Fruit fly (Drosophila melanogaster): ENCODE results near the gene Phlpp.

Phlpp gene

DNA sequence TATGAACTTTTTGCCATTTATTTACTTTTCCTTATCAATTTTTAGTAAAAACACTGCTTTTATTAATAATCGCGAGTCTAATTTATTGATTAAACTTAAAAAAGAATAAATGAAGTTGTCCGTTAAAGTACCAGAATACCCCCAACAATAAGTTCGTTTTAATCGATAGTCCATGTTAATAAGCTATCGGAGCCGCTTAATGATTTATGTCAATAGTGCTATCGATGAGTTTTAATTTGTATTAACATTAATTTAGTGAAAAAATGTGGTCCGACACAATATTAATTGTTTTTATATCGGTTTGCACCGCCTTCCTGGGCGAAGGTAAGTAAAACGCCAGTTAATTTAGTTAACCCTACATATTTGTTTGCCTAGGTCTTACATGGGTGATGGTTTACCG, 10.0 kb upstream of the Phlpp start, which contains the start of gene CG10470 (continued):
- TF ChIP-seq HLH4C (GFP tag; IDR thresholded peaks at IDR 0.05; ENCODE audit: partially characterized antibody): peak; percentile 81
- TF ChIP-seq hbn (GFP tag; IDR thresholded peaks at IDR 0.05; ENCODE audit: partially characterized antibody): peak; percentile 84
- TF ChIP-seq CG17802 (tag; optimal IDR thresholded peaks at IDR 0.05): no peak
- TF ChIP-seq chinmo (GFP tag; IDR thresholded peaks at IDR 0.05; ENCODE audit: partially characterized antibody): peak; percentile 84; the same call in 2 of the 4 replicates
- TF ChIP-seq sc (optimal IDR thresholded peaks at IDR 0.05): no peak
- no peak for TF ChIP-seq sc (GFP tag; optimal IDR thresholded peaks at IDR 0.05)
- TF ChIP-seq CG2678 (tag; optimal IDR thresholded peaks at IDR 0.05): peak; percentile 45
- peak; percentile 35 for TF ChIP-seq CG7839 (tag; optimal IDR thresholded peaks at IDR 0.05)
- TF ChIP-seq Opbp (GFP tag; IDR thresholded peaks at IDR 0.05; ENCODE audit: partially characterized antibody): peak; percentile 82; the same call in 2 of the 3 replicates
- peak; percentile 28 for TF ChIP-seq CG17359 (tag; optimal IDR thresholded peaks at IDR 0.05)
- TF ChIP-seq wek (GFP tag; optimal IDR thresholded peaks at IDR 0.05): peak; percentile 96
- no peak for TF ChIP-seq Abd-B (GFP tag; optimal IDR thresholded peaks at IDR 0.05)
- 0 out of 2 replicates have a peak, but pooled peaks have one; percentile 45 for TF ChIP-seq Xrp1 (GFP tag; IDR thresholded peaks at IDR 0.05)
- peak; percentile 81 for TF ChIP-seq unc-4 (GFP tag; IDR thresholded peaks at IDR 0.05; ENCODE audit: partially characterized antibody)
- no peak for TF ChIP-seq jumu (GFP tag; optimal IDR thresholded peaks at IDR 0.05)
- peak; percentile 46 for TF ChIP-seq CG14710 (tag; optimal IDR thresholded peaks at IDR 0.05)
- TF ChIP-seq Pdp1 (GFP tag; optimal IDR thresholded peaks at IDR 0.05): peak in 1 of 2 experiments; percentile 49
- peak; percentile 80 for TF ChIP-seq nerfin-2 (GFP tag; IDR thresholded peaks at IDR 0.05; ENCODE audit: partially characterized antibody)
- TF ChIP-seq ato (GFP tag; IDR thresholded peaks at IDR 0.05; ENCODE audit: partially characterized antibody): peak; percentile 71
- TF ChIP-seq inv (GFP tag; IDR thresholded peaks at IDR 0.05; ENCODE audit: partially characterized antibody): peak; percentile 72
- TF ChIP-seq CG30403 (GFP tag; optimal IDR thresholded peaks at IDR 0.05): peak; percentile 32
- no peak for TF ChIP-seq tio (GFP tag; optimal IDR thresholded peaks at IDR 0.05)
- peak; percentile 54 for TF ChIP-seq CG17829 (tag; optimal IDR thresholded peaks at IDR 0.05)
- TF ChIP-seq MBD-R2 (GFP tag; IDR thresholded peaks at IDR 0.05): peak; percentile 56; the same call in 1 of the 2 replicates
- peak; percentile 84 for TF ChIP-seq CG13287 (GFP tag; IDR thresholded peaks at IDR 0.05; ENCODE audit: partially characterized antibody)
- TF ChIP-seq CG31224 (GFP tag; IDR thresholded peaks at IDR 0.05): no peak
- peak; percentile 70; the same call in 2 of the 3 replicates for TF ChIP-seq knrl (GFP tag; IDR thresholded peaks at IDR 0.05; ENCODE audit: partially characterized antibody)
- peak; percentile 34 for TF ChIP-seq CoRest (tag; optimal IDR thresholded peaks at IDR 0.05)

DNA sequence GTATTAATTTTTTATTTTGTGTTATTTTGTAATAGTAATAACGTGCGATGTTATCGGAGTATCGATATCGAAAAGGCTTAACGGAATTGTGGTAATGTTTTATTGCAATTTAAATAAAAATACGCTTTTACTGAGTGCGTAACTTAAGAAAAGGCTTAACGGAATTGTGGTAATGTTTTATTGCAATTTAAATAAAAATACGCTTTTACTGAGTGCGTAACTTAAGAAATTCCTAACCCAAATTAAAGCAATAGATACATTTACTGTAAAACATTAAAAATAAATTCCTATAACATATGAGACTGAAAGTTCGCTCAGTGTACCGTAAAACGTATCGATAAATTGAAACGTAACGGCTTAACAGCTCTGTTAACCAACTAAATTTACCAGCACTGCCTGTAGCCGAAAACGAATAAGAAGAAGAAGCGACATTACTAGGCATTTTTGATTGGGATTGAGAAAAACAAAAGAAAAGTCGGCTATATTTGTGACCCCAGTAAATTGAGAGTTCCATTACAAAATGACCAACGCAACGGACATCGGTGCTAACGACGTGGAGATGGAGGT, 7.3 kb upstream of the Phlpp start, which contains the start of gene Rpn3:
Rpn3 (plus strand) TSS at position 257 of the 567 bp plus-strand sequence.
- TF ChIP-seq stwl (tag; optimal IDR thresholded peaks at IDR 0.05) (peak; percentile 73), slp2 (GFP tag; optimal IDR thresholded peaks at IDR 0.05) (peak; percentile 73), yki (optimal IDR thresholded peaks at IDR 0.05) (no peak), CG11093 (GFP tag; IDR thresholded peaks at IDR 0.05) (peak; percentile 68; the same call in 2 of the 3 replicates), onecut (GFP tag; IDR thresholded peaks at IDR 0.05) (peak; percentile 60), CG12659 (GFP tag; optimal IDR thresholded peaks at IDR 0.05) (peak; percentile 91), CG2875 (GFP tag; optimal IDR thresholded peaks at IDR 0.05) (peak; percentile 62), CG8944 (GFP tag; optimal IDR thresholded peaks at IDR 0.05) (peak; percentile 80), CG33557 (GFP tag; optimal IDR thresholded peaks at IDR 0.05) (peak; percentile 42), fu2 (GFP tag; optimal IDR thresholded peaks at IDR 0.05) (peak; percentile 80), exex (tag; optimal IDR thresholded peaks at IDR 0.05) (no peak), CG18011 (GFP tag; optimal IDR thresholded peaks at IDR 0.05) (peak; percentile 69), tio (GFP tag; optimal IDR thresholded peaks at IDR 0.05) (no peak), lola (GFP tag; optimal IDR thresholded peaks at IDR 0.05) (peak in 1 of 3 experiments; percentile 77), Fer2 (tag; optimal IDR thresholded peaks at IDR 0.05) (peak; percentile 13), bigmax (GFP tag; optimal IDR thresholded peaks at IDR 0.05) (no peak), Aef1 (GFP tag; IDR thresholded peaks at IDR 0.05) (peak; percentile 82), CG6813 (GFP tag; optimal IDR thresholded peaks at IDR 0.05) (no peak), Dbx (GFP tag; IDR thresholded peaks at IDR 0.05) (peak; percentile 88), CG13287 (GFP tag; IDR thresholded peaks at IDR 0.05; ENCODE audit: partially characterized antibody) (peak; percentile 77), HmgD (GFP tag; optimal IDR thresholded peaks at IDR 0.05) (peak; percentile 67)

Measured in whole organism, embryonic.